Worm (Caenorhabditis elegans) whole organism, L1 larva: Measurements from ENCODE around the gene syx-18.

Experiments
- blmp-1 ChIP-seq: fragments of 150-350 bp; optimal IDR thresholded peaks from 2 replicates; lab custom pipeline; 2014; ENCODE audit warnings: missing biosample characterization, missing genetic modification characterization
- ces-1 ChIP-seq: fragments of 150-350 bp; optimal IDR thresholded peaks from 2 replicates; lab custom pipeline; 2014; ENCODE audit warnings: missing biosample characterization, missing genetic modification reagents, missing genetic modification characterization

DNA sequence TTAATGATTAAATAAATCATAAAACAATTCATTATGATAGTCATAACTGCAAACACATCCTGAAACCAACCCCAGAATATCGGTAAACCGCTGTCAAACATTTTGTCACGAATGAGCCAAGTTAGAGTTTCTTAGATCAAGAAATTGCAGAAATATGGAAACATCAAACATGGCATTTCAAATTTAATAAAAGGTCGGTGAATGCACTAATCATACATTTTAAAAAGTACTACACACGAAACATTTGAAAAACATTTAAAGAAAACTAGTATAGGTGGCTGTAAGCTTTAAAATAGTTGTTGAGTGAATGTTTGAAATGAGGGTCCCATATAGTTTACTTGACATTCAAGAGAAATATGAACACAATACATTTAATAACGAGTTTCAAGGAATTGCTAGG is 13.5 kb upstream of the syx-18 start, which contains the start of gene str-180:
- TF ChIP-seq blmp-1 (tag; lab: Kevin White, UChicago) (no peak), ces-1 (GFP tag; lab: Kevin White, UChicago) (no peak)
